Worm (Caenorhabditis elegans) whole organism, mixed stage, embryonic: ENCODE measurements around the gene Y37D8A.2.

Experiments used
- elt-1 ChIP-seq: sonication (generic microtip); optimal IDR thresholded peaks from 2 replicates; lab custom pipeline; 2017; ENCODE audit warnings: missing genetic modification characterization, mild to moderate bottlenecking, missing compliant biosample characterization, antibody characterized with exemption, moderate library complexity, borderline replicate concordance; ENCODE audit not compliant: insufficient read depth
- elt-3 ChIP-seq: fragments of 150-350 bp; optimal IDR thresholded peaks from 2 replicates; lab custom pipeline; 2014; ENCODE audit warnings: missing biosample characterization, missing genetic modification characterization
- flh-1 ChIP-seq: fragments of 200-800 bp; sonication (Bioruptor generic); optimal IDR thresholded peaks from 2 replicates; lab custom pipeline; 2018; ENCODE audit warnings: mild to moderate bottlenecking, missing genetic modification characterization, moderate library complexity, missing compliant biosample characterization
- mab-5 ChIP-seq: fragments of 150-350 bp; optimal IDR thresholded peaks from 2 replicates; lab custom pipeline; 2014; ENCODE audit warnings: missing biosample characterization, missing genetic modification characterization
- mep-1 ChIP-seq: fragments of 150-350 bp; optimal IDR thresholded peaks from 2 replicates; lab custom pipeline; 2017; ENCODE audit warnings: missing biosample characterization, missing genetic modification reagents, missing genetic modification characterization, inconsistent platforms
- nhr-28 ChIP-seq: fragments of 150-350 bp; optimal IDR thresholded peaks from 2 replicates; lab custom pipeline; 2014; ENCODE audit warnings: missing biosample characterization, missing genetic modification characterization
- tbx-8 ChIP-seq: fragments of 200-800 bp; sonication (Bioruptor generic); optimal IDR thresholded peaks from 2 replicates; lab custom pipeline; 2018; ENCODE audit warnings: mild to moderate bottlenecking, missing genetic modification characterization, moderate library complexity, missing compliant biosample characterization

DNA sequence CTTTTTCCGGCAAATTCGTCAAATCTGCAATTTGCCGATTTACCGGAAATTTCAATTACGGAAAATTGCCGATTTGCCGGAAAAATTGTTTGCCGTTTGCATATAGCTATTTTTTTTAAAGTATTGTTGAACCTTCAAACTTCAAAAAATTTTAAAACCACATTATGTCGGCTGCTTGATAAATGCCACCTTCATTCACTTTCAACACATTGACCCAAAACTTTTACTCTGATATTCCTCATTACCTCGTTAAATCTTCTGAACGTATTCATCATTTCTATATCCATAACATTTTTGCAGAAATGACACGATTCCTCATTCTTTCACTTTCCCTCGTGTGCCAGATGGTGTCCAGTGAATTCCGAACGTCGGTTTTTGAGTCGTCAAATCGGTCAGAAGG is 9.1 kb downstream of the Y37D8A.2 start, which contains the start of gene Y37D8A.3:
- TF ChIP-seq tbx-8 (GFP tag; lab: Kevin White, UChicago) (no peak), mep-1 (no peak), mab-5 (tag; lab: Kevin White, UChicago) (no peak), flh-1 (GFP tag; lab: Kevin White, UChicago) (no peak), elt-1 (no peak), nhr-28 (no peak), elt-3 (tag; lab: Kevin White, UChicago) (no peak)
